Worm (Caenorhabditis elegans): ENCODE measurements around the gene F59B2.12.

ce11 chrIII:9037658-9038057 is 20.3 kb downstream of the F59B2.12 start, which contains the start of gene R107.9:
- TF ChIP-seq W03F9.2 (tag; optimal IDR thresholded peaks at IDR 0.05), result no peak
- TF ChIP-seq him-1 (tag; optimal IDR thresholded peaks at IDR 0.05), result no peak

Measured in whole organism, L4/young adult.